Worm (Caenorhabditis elegans) whole organism, dauer: Measurements from ENCODE around the gene C03G6.17.

Experiments
- unc-62 ChIP-seq: sonication (generic microtip); optimal IDR thresholded peaks from 2 replicates; lab custom pipeline; 2017; ENCODE audit warnings: missing biosample characterization, missing genetic modification reagents, missing genetic modification characterization

The C03G6.17 gene

ce11 chrV:7381008-7381407 is at the start of gene C03G6.17:
Gene C03G6.17, minus strand, starts transcription at chrV:7381108.
- no peak for TF ChIP-seq unc-62 (GFP tag; lab: Kevin White, UChicago)

ce11 chrV:7428880-7429279 is 48.0 kb upstream of the C03G6.17 start, which contains the start of gene srw-69:
Gene srw-69, minus strand, starts transcription at chrV:7428980.
- no peak for TF ChIP-seq unc-62 (GFP tag; lab: Kevin White, UChicago)

DNA sequence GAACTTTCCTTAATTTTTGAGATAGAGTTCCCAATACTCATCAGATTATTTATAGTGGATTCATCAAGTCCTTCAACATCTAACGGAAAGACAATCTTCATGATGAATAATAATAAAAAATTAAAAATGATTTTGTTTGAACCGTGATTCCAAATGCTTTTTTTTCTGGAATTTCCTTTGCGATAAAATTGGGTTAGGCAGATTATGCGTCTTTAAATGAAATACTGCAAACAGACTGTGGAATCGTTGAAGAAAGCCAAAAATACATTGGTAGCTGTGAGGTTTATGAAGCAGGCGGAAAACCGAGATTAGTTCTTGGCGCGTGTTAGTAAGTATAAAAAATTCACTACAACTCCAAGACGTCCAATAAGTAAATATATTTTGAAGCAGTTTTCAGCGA is 45.7 kb upstream of the C03G6.17 start, which contains the start of gene srw-68:
srw-68 (minus strand) TSS at position 101 of the 400 bp plus-strand sequence.
- no peak for TF ChIP-seq unc-62 (GFP tag; lab: Kevin White, UChicago)

- TF ChIP-seq unc-62 (GFP tag; lab: Kevin White, UChicago) = no peak
These were observed 43.4 kb upstream of the C03G6.17 start, which contains the start of gene F18E3.10 for ce11 chrV:7424336-7424735. Gene F18E3.10, minus strand, starts transcription at chrV:7424436.

DNA sequence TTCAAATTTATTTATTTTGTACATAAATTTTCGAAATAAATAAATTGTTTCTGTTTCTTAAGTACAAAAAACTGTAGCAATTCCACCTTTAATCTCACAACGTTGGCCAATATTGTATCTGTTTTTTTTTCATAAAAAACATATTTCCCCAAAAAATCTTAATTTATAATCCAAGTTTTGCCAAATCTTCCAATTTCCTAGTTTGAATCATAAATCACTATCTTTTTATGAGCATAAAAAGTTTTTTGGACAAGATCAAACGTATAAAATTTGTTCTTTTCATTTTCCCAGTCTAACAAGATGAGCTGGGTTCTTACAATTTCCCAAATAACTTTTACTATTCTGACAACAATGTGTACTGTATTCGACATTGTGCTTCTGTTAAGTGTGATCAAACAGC is 39.3 kb upstream of the C03G6.17 start, which contains the start of gene srxa-4:
srxa-4 (plus strand) TSS at position 301 of the 400 bp plus-strand sequence.
- TF ChIP-seq unc-62 (GFP tag; lab: Kevin White, UChicago) = no peak

DNA sequence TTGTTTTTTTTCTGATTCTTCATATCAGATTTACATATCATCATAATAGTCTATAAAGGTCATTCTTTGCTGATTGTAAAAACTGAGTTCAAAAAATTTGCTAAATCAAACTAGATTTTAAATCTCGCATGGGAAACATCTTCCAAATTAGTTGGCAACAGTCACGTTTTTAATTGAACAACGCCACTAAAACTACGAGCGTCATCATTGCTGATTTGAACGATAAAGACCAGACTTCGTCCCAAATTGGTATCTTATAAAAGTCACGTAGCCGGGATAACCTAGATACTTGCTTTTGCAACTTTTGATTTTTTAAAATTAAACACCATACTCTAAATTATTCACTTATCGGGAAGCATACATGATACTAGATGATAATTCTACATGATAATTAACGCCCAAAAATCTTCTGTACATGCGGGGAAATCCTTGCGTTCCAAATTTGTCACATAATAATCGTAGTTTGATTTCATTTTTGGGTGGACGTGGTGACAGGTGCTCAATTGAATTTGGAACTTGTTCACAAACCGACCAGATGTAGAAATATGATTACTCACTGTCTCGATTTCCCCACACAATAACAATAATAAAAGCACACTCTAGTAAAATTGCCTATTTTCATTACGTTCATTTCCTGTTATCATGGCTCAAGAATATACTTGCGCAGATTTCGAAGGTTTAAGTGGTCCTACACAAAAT is 36.3 kb upstream of the C03G6.17 start, which contains the start of gene srw-67:
srw-67 (plus strand) TSS at position 643 of the 699 bp plus-strand sequence.
- no peak for TF ChIP-seq unc-62 (GFP tag; lab: Kevin White, UChicago)

ce11 chrV:7416569-7416968 is 35.7 kb upstream of the C03G6.17 start:
- TF ChIP-seq unc-62 (GFP tag; lab: Kevin White, UChicago) = no peak

ce11 chrV:7415780-7416428 is 35.0 kb upstream of the C03G6.17 start, which contains the start of gene F18E3.13:
Gene F18E3.13, plus strand, starts transcription at chrV:7416164.
- no peak for TF ChIP-seq unc-62 (GFP tag; lab: Kevin White, UChicago)

DNA sequence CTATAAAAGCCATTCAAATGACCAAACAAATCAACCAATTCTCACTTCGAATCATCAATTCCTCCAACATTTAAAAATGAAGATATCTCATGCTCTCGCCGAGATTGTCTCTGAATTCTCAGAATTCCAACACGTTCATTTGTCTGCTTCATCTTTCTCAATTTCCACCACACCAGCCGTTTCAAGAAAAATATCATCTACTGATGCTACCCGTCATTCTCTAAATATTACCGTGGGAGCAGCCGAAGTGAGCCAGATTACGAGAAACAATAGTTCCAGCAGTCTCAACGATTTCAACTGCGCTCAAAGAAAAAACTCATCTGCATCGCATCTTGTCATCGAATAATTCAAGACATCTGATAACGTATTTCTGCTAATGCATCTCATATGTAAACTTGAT is 34.0 kb upstream of the C03G6.17 start, which contains the start of gene F18E3.12:
F18E3.12 (plus strand) TSS at position 77 of the 400 bp plus-strand sequence.
- no peak for TF ChIP-seq unc-62 (GFP tag; lab: Kevin White, UChicago)

- no peak for TF ChIP-seq unc-62 (GFP tag; lab: Kevin White, UChicago)
These were observed 32.3 kb upstream of the C03G6.17 start, which contains the start of gene F18E3.11 for ce11 chrV:7413107-7413774. Gene F18E3.11, plus strand, starts transcription at chrV:7413482.

DNA sequence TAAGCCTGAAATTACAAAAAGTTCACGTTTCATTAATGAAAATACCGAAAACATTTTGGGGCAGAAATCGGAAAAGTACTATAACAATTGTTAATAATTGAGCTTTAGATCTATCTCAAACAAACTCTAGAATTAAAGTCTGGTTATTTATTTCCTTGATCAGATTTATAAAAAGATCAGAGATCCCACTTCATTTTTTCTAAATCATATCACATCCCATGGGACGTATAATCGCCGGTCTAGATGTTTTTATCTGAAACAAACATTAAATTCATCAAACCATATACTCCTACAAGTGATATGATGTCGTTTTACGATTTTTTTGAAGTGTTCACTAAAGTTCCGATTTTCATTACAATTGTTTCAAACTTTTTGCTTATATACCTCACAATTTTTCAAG is 30.8 kb upstream of the C03G6.17 start, which contains the start of gene str-41:
str-41 (plus strand) TSS at position 301 of the 400 bp plus-strand sequence.
- no peak for TF ChIP-seq unc-62 (GFP tag; lab: Kevin White, UChicago)

ce11 chrV:7409599-7409998 is 28.7 kb upstream of the C03G6.17 start, which contains the start of gene R13D7.2:
Gene R13D7.2, plus strand, starts transcription at chrV:7409899.
- no peak for TF ChIP-seq unc-62 (GFP tag; lab: Kevin White, UChicago)

DNA sequence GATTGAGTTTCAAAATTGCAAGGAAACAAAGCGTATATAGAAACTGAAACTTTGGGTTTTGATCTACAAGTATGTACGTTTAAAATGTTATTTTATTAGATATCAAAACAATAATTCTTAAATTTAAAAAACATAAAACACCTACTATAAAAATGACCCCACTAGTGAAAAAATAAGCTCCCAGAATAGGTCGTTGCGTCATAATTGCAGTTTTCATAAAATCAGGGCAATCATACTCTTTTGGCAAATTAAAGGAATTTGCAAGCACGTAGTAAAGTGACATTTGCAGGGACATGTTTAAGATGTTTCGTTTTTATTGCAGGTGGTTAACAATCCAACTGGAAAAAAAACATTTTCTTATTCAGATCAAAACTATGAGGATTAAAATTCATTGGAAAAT is 27.6 kb upstream of the C03G6.17 start, which contains the start of gene srt-6:
srt-6 (minus strand) TSS at position 295 of the 400 bp plus-strand sequence.
- no peak for TF ChIP-seq unc-62 (GFP tag; lab: Kevin White, UChicago)

ce11 chrV:7403501-7403900 is 22.6 kb upstream of the C03G6.17 start:
- TF ChIP-seq unc-62 (GFP tag; lab: Kevin White, UChicago) = no peak

DNA sequence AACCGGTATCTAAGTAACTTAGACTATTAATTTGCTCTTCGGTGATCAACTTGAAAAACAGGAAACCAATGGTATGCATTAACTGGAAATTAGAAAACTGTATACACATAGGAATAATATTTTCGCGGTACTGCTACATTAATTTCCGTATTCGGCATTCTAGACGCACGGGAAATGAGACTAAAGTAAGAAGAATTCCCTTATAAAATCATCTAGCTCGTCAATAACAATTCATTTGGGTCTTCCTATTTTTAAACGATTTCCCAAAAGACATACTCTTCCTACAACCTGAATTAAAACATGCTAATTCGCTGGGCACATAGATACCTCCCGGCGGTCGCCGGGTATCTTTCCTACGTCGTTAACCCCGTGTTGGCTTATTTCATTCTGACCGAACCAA is 21.4 kb upstream of the C03G6.17 start, which contains the start of gene srj-13:
srj-13 (plus strand) TSS at position 301 of the 400 bp plus-strand sequence.
- TF ChIP-seq unc-62 (GFP tag; lab: Kevin White, UChicago) = no peak
